Worm (Caenorhabditis elegans) whole organism, L3 larva: Measurements from ENCODE around the gene snf-11.

Source experiments
- nhr-237 ChIP-seq: fragments of 150-350 bp; optimal IDR thresholded peaks from 2 replicates; lab custom pipeline; 2014; ENCODE audit warnings: missing biosample characterization, missing genetic modification characterization
- nhr-25 ChIP-seq: sonication (generic microtip); optimal IDR thresholded peaks from 2 replicates; lab custom pipeline; 2017; ENCODE audit warnings: missing biosample characterization, missing genetic modification characterization
- pha-4 ChIP-seq: fragments of 150-350 bp; optimal IDR thresholded peaks from 2 replicates; lab custom pipeline; 2014; ENCODE audit warnings: missing biosample characterization, missing genetic modification reagents, missing genetic modification characterization
- skn-1 ChIP-seq: fragments of 150-350 bp; optimal IDR thresholded peaks from 2 replicates; lab custom pipeline; 2014; ENCODE audit warnings: missing biosample characterization, missing genetic modification characterization
- ztf-11 ChIP-seq: fragments of 150-350 bp; optimal IDR thresholded peaks from 2 replicates; lab custom pipeline; 2014; ENCODE audit warnings: missing biosample characterization, missing genetic modification characterization

ce11 chrV:11279564-11279963 is 28.7 kb downstream of the snf-11 start:
- no peak for TF ChIP-seq skn-1 (tag; lab: Kevin White, UChicago)
- TF ChIP-seq nhr-237 (tag; lab: Kevin White, UChicago) = no peak
- no peak for TF ChIP-seq nhr-25 (tag; lab: Kevin White, UChicago)
- TF ChIP-seq ztf-11 (tag; lab: Kevin White, UChicago) = no peak
- TF ChIP-seq pha-4 = no peak
